Worm (Caenorhabditis elegans) whole organism, early embryonic: ENCODE results near the gene cri-2.

Source experiments
- B0310.2 ChIP-seq: sonication (generic microtip); optimal IDR thresholded peaks from 2 replicates; lab custom pipeline; 2016; ENCODE audit warnings: mild to moderate bottlenecking, missing genetic modification characterization, missing compliant biosample characterization
- ama-1 ChIP-seq: fragments of 150-350 bp; optimal IDR thresholded peaks from 2 replicates; lab custom pipeline; 2014
- ceh-13 ChIP-seq: fragments of 200-800 bp; sonication (Bioruptor generic); optimal IDR thresholded peaks from 2 replicates; lab custom pipeline; 2018; ENCODE audit warnings: mild to moderate bottlenecking, missing genetic modification characterization, missing compliant biosample characterization
- ets-7 ChIP-seq: sonication (generic microtip); optimal IDR thresholded peaks from 2 replicates; lab custom pipeline; 2016; ENCODE audit warnings: missing genotype, missing genetic modification characterization, missing compliant biosample characterization
- flt-1 ChIP-seq: fragments of 200-800 bp; sonication (Bioruptor generic); IDR thresholded peaks from 2 replicates; pipeline ENCODE4 v1.3.6; 2022; ENCODE audit warnings: missing genetic modification characterization, missing compliant biosample characterization
- hmbx-1 ChIP-seq: sonication (generic microtip); optimal IDR thresholded peaks from 2 replicates; lab custom pipeline; 2016; ENCODE audit warnings: mild to moderate bottlenecking, missing genetic modification characterization, missing compliant biosample characterization
- hmg-4 ChIP-seq: fragments of 200-800 bp; sonication (Bioruptor generic); optimal IDR thresholded peaks from 2 replicates; lab custom pipeline; 2018; ENCODE audit warnings: mild to moderate bottlenecking, missing genetic modification characterization, missing compliant biosample characterization
- pes-1 ChIP-seq: fragments of 200-800 bp; sonication (Bioruptor generic); IDR thresholded peaks from 2 replicates; pipeline ENCODE4 v1.3.6; 2022; ENCODE audit warnings: missing genetic modification reagents, missing genetic modification characterization, missing compliant biosample characterization
- tbx-11 ChIP-seq: fragments of 200-800 bp; sonication (Bioruptor generic); IDR thresholded peaks from 2 replicates; pipeline ENCODE4 v1.3.6; 2022; ENCODE audit warnings: missing genetic modification characterization, missing compliant biosample characterization

DNA sequence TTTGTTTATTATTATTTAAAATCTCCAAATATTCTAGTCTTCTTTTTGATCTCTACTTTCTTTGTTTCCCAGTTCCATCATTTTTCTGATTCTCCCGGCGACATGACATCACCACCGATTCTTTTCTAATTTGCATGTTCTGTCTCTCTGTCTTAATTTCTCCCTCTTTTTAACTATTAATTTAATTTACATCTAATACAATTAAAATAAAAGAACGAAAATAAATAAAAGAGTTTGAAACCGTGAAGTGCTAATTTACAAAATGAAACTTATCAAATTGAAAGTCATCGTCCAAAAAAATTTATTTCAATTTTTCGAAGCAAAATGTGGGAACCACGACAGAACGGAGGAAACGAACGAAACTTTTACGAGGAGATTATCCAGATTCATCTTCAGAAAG, 42.0 kb upstream of the cri-2 start, which contains the start of gene F20D6.6:
- no peak for TF ChIP-seq hmbx-1 (tag; lab: Kevin White, UChicago)
- TF ChIP-seq ceh-13 (GFP tag; lab: Kevin White, UChicago), result no peak
- no peak for TF ChIP-seq hmg-4
- no peak for TF ChIP-seq tbx-11
- TF ChIP-seq ama-1 (lab: Kevin White, UChicago), result no peak
- TF ChIP-seq B0310.2 (tag; lab: Kevin White, UChicago), result no peak
- no peak for TF ChIP-seq ets-7
- TF ChIP-seq pes-1 (GFP tag; lab: Robert Waterston, UW), result no peak
- no peak for TF ChIP-seq flt-1 (GFP tag; lab: Robert Waterston, UW)
